Fruit fly (Drosophila melanogaster) whole organism, embryonic: Measurements from ENCODE around the gene Chrac-14.

Source experiments
- Atf3 ChIP-seq: fragments of 200-800 bp; sonication (Bioruptor generic); optimal IDR thresholded peaks from 3 replicates; lab custom pipeline; 2016; ENCODE audit warnings: missing biosample characterization, missing genetic modification characterization
- CG12236 ChIP-seq: fragments of 200-800 bp; sonication (Bioruptor generic); optimal IDR thresholded peaks from 2 replicates; lab custom pipeline; 2016; ENCODE audit warnings: missing biosample characterization, missing genetic modification characterization
- CG13424 ChIP-seq: fragments of 200-800 bp; sonication (Bioruptor generic); optimal IDR thresholded peaks from 2 replicates; lab custom pipeline; 2019; ENCODE audit warnings: missing biosample characterization, mild to moderate bottlenecking, missing genetic modification characterization, moderate library complexity
- CG15479 ChIP-seq: fragments of 200-800 bp; sonication (Bioruptor generic); optimal IDR thresholded peaks from 3 replicates; lab custom pipeline; 2019; ENCODE audit warnings: missing biosample characterization, mild to moderate bottlenecking, missing genetic modification characterization, moderate library complexity
- CG16815 ChIP-seq: fragments of 200-800 bp; sonication (Bioruptor generic); optimal IDR thresholded peaks from 3 replicates; lab custom pipeline; 2017; ENCODE audit warnings: missing biosample characterization, mild to moderate bottlenecking, missing genetic modification characterization
- CG17385 ChIP-seq: fragments of 200-800 bp; sonication (Bioruptor generic); optimal IDR thresholded peaks from 3 replicates; lab custom pipeline; 2018; ENCODE audit warnings: missing biosample characterization, mild to moderate bottlenecking, missing genetic modification characterization
- CG18011 ChIP-seq: fragments of 200-800 bp; sonication (Bioruptor generic); optimal IDR thresholded peaks from 2 replicates; lab custom pipeline; 2017; ENCODE audit warnings: missing biosample characterization, missing genetic modification characterization, mild to moderate bottlenecking, moderate library complexity, missing genotype
- CG2129 ChIP-seq: fragments of 200-800 bp; sonication (Bioruptor generic); IDR thresholded peaks from 2 replicates; pipeline ENCODE4 v1.3.6; 2022; ENCODE audit warnings: missing biosample characterization, missing genetic modification characterization; ENCODE audit not compliant: partially characterized antibody
- CG34422 ChIP-seq: fragments of 200-800 bp; sonication (Bioruptor generic); IDR thresholded peaks from 3 replicates; pipeline ENCODE4 v1.3.6; 2022; ENCODE audit warnings: missing biosample characterization, missing genetic modification characterization
- CG3838 ChIP-seq: fragments of 200-800 bp; sonication (Bioruptor generic); optimal IDR thresholded peaks from 3 replicates; lab custom pipeline; 2016; ENCODE audit warnings: missing biosample characterization, missing genetic modification characterization
- CG5245 ChIP-seq: fragments of 200-800 bp; sonication (Bioruptor generic); optimal IDR thresholded peaks from 3 replicates; lab custom pipeline; 2016; ENCODE audit warnings: missing biosample characterization, missing genetic modification characterization
- CG6175 ChIP-seq: fragments of 200-800 bp; sonication (Bioruptor generic); IDR thresholded peaks from 3 replicates; pipeline ENCODE4 v1.3.6; 2022; ENCODE audit warnings: missing biosample characterization, missing genetic modification characterization
- CG6272 ChIP-seq: fragments of 200-800 bp; sonication (Bioruptor generic); IDR thresholded peaks from 2 replicates; pipeline ENCODE4 v1.3.6; 2022; ENCODE audit warnings: missing biosample characterization, missing genetic modification characterization
- CG6765 ChIP-seq: fragments of 200-800 bp; sonication (Bioruptor generic); optimal IDR thresholded peaks from 3 replicates; lab custom pipeline; 2017; ENCODE audit warnings: missing biosample characterization, mild to moderate bottlenecking, missing genetic modification characterization
- CG6854 ChIP-seq: fragments of 200-800 bp; sonication (Bioruptor generic); optimal IDR thresholded peaks from 3 replicates; lab custom pipeline; 2017; ENCODE audit warnings: missing biosample characterization, mild to moderate bottlenecking, missing genetic modification characterization
- CG7928 ChIP-seq: fragments of 200-800 bp; sonication (Bioruptor generic); optimal IDR thresholded peaks from 2 replicates; lab custom pipeline; 2017; ENCODE audit warnings: missing biosample characterization, mild to moderate bottlenecking, missing genetic modification characterization
- CG8478 ChIP-seq: fragments of >200 bp; optimal IDR thresholded peaks from 2 replicates; lab custom pipeline; 2018
- CG9932 ChIP-seq: fragments of 200-800 bp; sonication (Bioruptor generic); IDR thresholded peaks from 2 replicates; pipeline ENCODE4 v1.3.6; 2022; ENCODE audit warnings: missing biosample characterization, missing genetic modification characterization
- D19B ChIP-seq: fragments of 200-800 bp; sonication (Bioruptor generic); optimal IDR thresholded peaks from 2 replicates; lab custom pipeline; 2017; ENCODE audit warnings: missing biosample characterization, mild to moderate bottlenecking, missing genetic modification characterization
- Dip2 ChIP-seq: fragments of 200-800 bp; sonication (Bioruptor generic); IDR thresholded peaks from 2 replicates; pipeline ENCODE4 v1.3.6; 2022; ENCODE audit warnings: missing biosample characterization, missing genetic modification characterization
- Doc3 ChIP-seq: fragments of 200-800 bp; sonication (Bioruptor generic); IDR thresholded peaks from 3 replicates; pipeline ENCODE4 v1.3.6; 2022; ENCODE audit warnings: missing biosample characterization, missing genetic modification characterization; ENCODE audit not compliant: partially characterized antibody
- E2f2 ChIP-seq: fragments of 200-800 bp; sonication (Bioruptor generic); IDR thresholded peaks from 2 replicates; pipeline ENCODE4 v1.3.6; 2022; ENCODE audit warnings: missing biosample characterization, missing genetic modification characterization
- GATAe ChIP-seq: fragments of 200-800 bp; sonication (Bioruptor generic); conservative IDR thresholded peaks from 2 replicates; pipeline ENCODE4 v1.3.6; 2022; ENCODE audit warnings: missing biosample characterization, missing genetic modification characterization
- HLH54F ChIP-seq: fragments of 200-800 bp; sonication (Bioruptor generic); optimal IDR thresholded peaks from 3 replicates; lab custom pipeline; 2016; ENCODE audit warnings: missing biosample characterization, missing genetic modification characterization
- Med ChIP-seq: fragments of 200-800 bp; sonication (Bioruptor generic); peaks from one replicate; lab custom pipeline; 2016; ENCODE audit warnings: missing biosample characterization, missing genetic modification characterization, mild to moderate bottlenecking, inconsistent platforms, moderate library complexity
- Meics ChIP-seq: fragments of 200-800 bp; sonication (Bioruptor generic); optimal IDR thresholded peaks from 2 replicates; lab custom pipeline; 2017; ENCODE audit warnings: missing biosample characterization, mild to moderate bottlenecking, missing genetic modification characterization
- Mes4 ChIP-seq: fragments of 200-800 bp; sonication (Bioruptor generic); optimal IDR thresholded peaks from 2 replicates; lab custom pipeline; 2016; ENCODE audit warnings: missing biosample characterization, missing genetic modification characterization
- ab ChIP-seq: fragments of 200-800 bp; sonication (Bioruptor generic); optimal IDR thresholded peaks from 2 replicates; lab custom pipeline; 2016; ENCODE audit warnings: missing biosample characterization, missing genetic modification characterization
- ato ChIP-seq: fragments of 200-800 bp; sonication (Bioruptor generic); IDR thresholded peaks from 2 replicates; pipeline ENCODE4 v1.3.6; 2022; ENCODE audit warnings: missing biosample characterization, missing genetic modification characterization; ENCODE audit not compliant: partially characterized antibody
- chinmo ChIP-seq: fragments of 200-800 bp; sonication (Bioruptor generic); IDR thresholded peaks from 4 replicates; pipeline ENCODE4 v1.3.6; 2022; ENCODE audit warnings: missing biosample characterization, missing genetic modification characterization; ENCODE audit not compliant: partially characterized antibody
- dpn ChIP-seq, 2 experiments: fragments of 200-800 bp; sonication (Bioruptor generic); optimal IDR thresholded peaks; 3 replicates each; lab custom pipeline; 2016; ENCODE audit warnings: missing biosample characterization in 2 of 2, missing genetic modification characterization in 2 of 2
- en ChIP-seq: fragments of 200-800 bp; sonication (Bioruptor generic); optimal IDR thresholded peaks from 2 replicates; lab custom pipeline; 2016; ENCODE audit warnings: missing biosample characterization, missing genetic modification characterization
- fd96Cb ChIP-seq: fragments of 200-800 bp; sonication (Bioruptor generic); optimal IDR thresholded peaks from 2 replicates; lab custom pipeline; 2018; ENCODE audit warnings: missing biosample characterization, mild to moderate bottlenecking, missing genetic modification characterization, moderate library complexity
- gcm ChIP-seq: fragments of 200-800 bp; sonication (Bioruptor generic); optimal IDR thresholded peaks from 2 replicates; lab custom pipeline; 2019; ENCODE audit warnings: missing biosample characterization, mild to moderate bottlenecking, missing genetic modification characterization, moderate library complexity
- gem ChIP-seq: fragments of 200-800 bp; sonication (Bioruptor generic); optimal IDR thresholded peaks from 2 replicates; lab custom pipeline; 2019; ENCODE audit warnings: missing biosample characterization, mild to moderate bottlenecking, missing genetic modification characterization, moderate library complexity
- hb ChIP-seq: fragments of 200-800 bp; sonication (Bioruptor generic); IDR thresholded peaks from 3 replicates; pipeline ENCODE4 v1.3.6; 2022; ENCODE audit warnings: missing biosample characterization, missing genetic modification characterization; ENCODE audit not compliant: partially characterized antibody
- her ChIP-seq: fragments of 200-800 bp; sonication (Bioruptor generic); optimal IDR thresholded peaks from 2 replicates; lab custom pipeline; 2016; ENCODE audit warnings: missing biosample characterization, missing genetic modification characterization
- hkb ChIP-seq, 2 experiments: fragments of 200-800 bp in 1 of 2; fragments of >200 bp in 1 of 2; sonication (Bioruptor generic) in 1 of 2; IDR thresholded peaks in 1 of 2; optimal IDR thresholded peaks in 1 of 2; 2 replicates each; pipeline versions ENCODE4 v1.3.6 to Lab custom; 2017 to 2022; ENCODE audit warnings: missing biosample characterization in 1 of 2, missing genetic modification characterization in 1 of 2
- kah ChIP-seq: fragments of 200-800 bp; sonication (Bioruptor generic); optimal IDR thresholded peaks from 2 replicates; lab custom pipeline; 2018; ENCODE audit warnings: missing biosample characterization, mild to moderate bottlenecking, missing genetic modification characterization
- lbe ChIP-seq: fragments of 200-800 bp; sonication (Bioruptor generic); optimal IDR thresholded peaks from 2 replicates; lab custom pipeline; 2016; ENCODE audit warnings: missing biosample characterization, mild to moderate bottlenecking, missing genetic modification characterization
- lilli ChIP-seq: fragments of 200-800 bp; sonication (Bioruptor generic); optimal IDR thresholded peaks from 3 replicates; lab custom pipeline; 2016; ENCODE audit warnings: missing biosample characterization, missing genetic modification characterization
- pb ChIP-seq: fragments of 200-800 bp; sonication (Bioruptor generic); optimal IDR thresholded peaks from 3 replicates; lab custom pipeline; 2016; ENCODE audit warnings: missing biosample characterization, missing genetic modification characterization
- ranshi ChIP-seq: fragments of 200-800 bp; sonication (Bioruptor generic); IDR thresholded peaks from 2 replicates; pipeline ENCODE4 v1.3.6; 2022; ENCODE audit warnings: missing biosample characterization, missing genetic modification characterization
- row ChIP-seq: fragments of 200-800 bp; sonication (Bioruptor generic); IDR thresholded peaks from 3 replicates; pipeline ENCODE4 v1.3.6; 2022; ENCODE audit warnings: missing biosample characterization, missing genetic modification characterization
- sc ChIP-seq, 3 experiments: fragments of >200 bp in 2 of 3; fragments of 200-800 bp in 1 of 3; sonication (Bioruptor generic) in 1 of 3; optimal IDR thresholded peaks; 2 replicates in 2 of 3; 3 replicates in 1 of 3; lab custom pipeline; 2017; ENCODE audit warnings: mild to moderate bottlenecking in 1 of 3, missing biosample characterization in 1 of 3, missing genetic modification characterization in 1 of 3, missing genetic modification reagents in 1 of 3
- scrt ChIP-seq: fragments of 200-800 bp; sonication (Bioruptor generic); optimal IDR thresholded peaks from 2 replicates; lab custom pipeline; 2018; ENCODE audit warnings: missing biosample characterization, mild to moderate bottlenecking, missing genetic modification characterization, moderate library complexity
- sim ChIP-seq: fragments of 200-800 bp; sonication (Bioruptor generic); IDR thresholded peaks from 2 replicates; pipeline ENCODE4 v1.3.6; 2022; ENCODE audit warnings: missing biosample characterization, missing genetic modification characterization
- sob ChIP-seq: fragments of 200-800 bp; sonication (Bioruptor generic); IDR thresholded peaks from 2 replicates; pipeline ENCODE4 v1.3.6; 2022; ENCODE audit warnings: missing biosample characterization, missing genetic modification characterization
- sug ChIP-seq: fragments of 200-800 bp; optimal IDR thresholded peaks from 2 replicates; lab custom pipeline; 2019; ENCODE audit warnings: missing biosample characterization, mild to moderate bottlenecking, missing genetic modification characterization, moderate library complexity
- tgo ChIP-seq: fragments of 200-800 bp; sonication (Bioruptor generic); IDR thresholded peaks from 3 replicates; pipeline ENCODE4 v1.3.6; 2022; ENCODE audit warnings: missing biosample characterization, missing genetic modification characterization
- wdn ChIP-seq: fragments of 200-800 bp; sonication (Bioruptor generic); IDR thresholded peaks from 2 replicates; pipeline ENCODE4 v1.3.6; 2022; ENCODE audit warnings: missing biosample characterization, missing genetic modification characterization

Gene Chrac-14

DNA sequence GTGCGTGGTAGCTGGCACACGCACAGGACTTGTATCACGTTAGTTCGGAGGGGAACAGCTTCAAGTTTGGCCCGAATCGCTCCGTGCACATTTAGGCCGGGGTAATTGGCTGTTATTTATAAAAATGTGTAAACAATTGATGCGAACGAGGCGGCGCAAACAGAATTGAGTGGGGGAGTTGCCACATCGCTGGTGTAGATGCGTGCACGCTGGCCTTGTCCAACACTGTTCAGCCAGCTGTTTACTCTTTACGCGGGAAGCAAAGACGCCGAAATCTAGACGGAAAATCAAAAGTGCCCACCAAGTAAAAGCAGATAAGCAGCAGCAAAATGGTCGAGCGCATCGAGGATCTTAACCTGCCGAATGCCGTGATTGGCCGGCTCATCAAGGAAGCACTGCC is at the start of gene Chrac-14, which contains the start of gene D12:
Gene Chrac-14, plus strand, starts transcription at position 230 of the 400 bp plus-strand sequence.
Gene D12, minus strand, starts transcription at position 190 of the 400 bp plus-strand sequence.
- TF ChIP-seq CG6272 (GFP tag; lab: Robert Waterston, UW) (no peak), CG6765 (GFP tag; lab: Kevin White, UChicago) (no peak), her (GFP tag; lab: Kevin White, UChicago) (peak; percentile 2), row (peak; percentile 29; the same call in 1 of the 3 replicates), Atf3 (no peak), Dip2 (no peak), Mes4 (GFP tag; lab: Kevin White, UChicago) (no peak), E2f2 (peak; percentile 73), D19B (GFP tag; lab: Kevin White, UChicago) (no peak), sob (GFP tag; lab: Robert Waterston, UW) (peak; percentile 69; the same call in 1 of the 2 replicates), en (GFP tag; lab: Kevin White, UChicago) (no peak), CG9932 (peak; percentile 39; the same call in 1 of the 2 replicates), CG6175 (GFP tag; lab: Robert Waterston, UW) (no peak), gcm (GFP tag; lab: Kevin White, UChicago) (no peak), wdn (GFP tag; lab: Robert Waterston, UW) (no peak), CG8478 (lab: Kevin White, UChicago) (no peak), CG17385 (no peak), scrt (GFP tag; lab: Kevin White, UChicago) (no peak), CG2129 (GFP tag; lab: Robert Waterston, UW) (no peak), hkb (optimal IDR thresholded peaks at IDR 0.05; lab: Kevin White, UChicago) (no peak), hkb (GFP tag; IDR thresholded peaks at IDR 0.05; lab: Robert Waterston, UW) (no peak), dpn (GFP tag; optimal IDR thresholded peaks at IDR 0.05; lab: Kevin White, UChicago) (peak in 1 of 2 experiments; percentile 5), gem (no peak), CG18011 (no peak), kah (GFP tag; lab: Kevin White, UChicago) (no peak), sug (tag; lab: Kevin White, UChicago) (no peak), lilli (GFP tag; lab: Kevin White, UChicago) (peak; percentile 13), HLH54F (GFP tag; lab: Kevin White, UChicago) (no peak), pb (no peak), hb (GFP tag; lab: Robert Waterston, UW) (no peak), ab (no peak), ato (no peak), CG13424 (tag; lab: Kevin White, UChicago) (no peak), ranshi (no peak), CG5245 (GFP tag; lab: Kevin White, UChicago) (no peak), CG16815 (no peak), CG6854 (GFP tag; lab: Kevin White, UChicago) (no peak), CG12236 (GFP tag; lab: Kevin White, UChicago) (no peak), lbe (no peak), CG34422 (GFP tag; lab: Robert Waterston, UW) (peak; percentile 39; the same call in 1 of the 3 replicates), Med (no peak), tgo (GFP tag; lab: Robert Waterston, UW) (no peak), CG3838 (GFP tag; lab: Kevin White, UChicago) (no peak), CG15479 (GFP tag; lab: Kevin White, UChicago) (no peak), sim (no peak), sc (optimal IDR thresholded peaks at IDR 0.05; lab: Kevin White, UChicago) (no peak), sc (GFP tag; optimal IDR thresholded peaks at IDR 0.05; lab: Kevin White, UChicago) (no peak), chinmo (GFP tag; lab: Robert Waterston, UW) (0 out of 4 replicates have a peak, but pooled peaks have one; percentile 10), GATAe (GFP tag; lab: Robert Waterston, UW) (no peak), CG7928 (GFP tag; lab: Kevin White, UChicago) (no peak), Doc3 (no peak), Meics (GFP tag; lab: Kevin White, UChicago) (no peak), fd96Cb (tag; lab: Kevin White, UChicago) (no peak)
